Worm (Caenorhabditis elegans): ENCODE data around the gene Y67D2.2.

Y67D2.2 gene

ce11 chrIII:1619442-1619841 is 60.8 kb downstream of the Y67D2.2 start, which contains the start of gene hsp-60:
hsp-60 (plus strand) TSS chrIII:1619742.
- TF ChIP-seq unc-55 (GFP tag; optimal IDR thresholded peaks at IDR 0.05) (no peak), nhr-129 (tag; optimal IDR thresholded peaks at IDR 0.05) (no peak), nhr-6 (tag; optimal IDR thresholded peaks at IDR 0.05) (no peak), crh-2 (tag; optimal IDR thresholded peaks at IDR 0.05) (no peak), mbf-1 (tag; optimal IDR thresholded peaks at IDR 0.05) (no peak), skn-1 (tag; optimal IDR thresholded peaks at IDR 0.05) (no peak), egl-27 (tag; optimal IDR thresholded peaks at IDR 0.05) (no peak), alr-1 (tag; optimal IDR thresholded peaks at IDR 0.05) (no peak), nhr-21 (tag; optimal IDR thresholded peaks at IDR 0.05) (no peak), nhr-10 (tag; optimal IDR thresholded peaks at IDR 0.05) (no peak), mab-5 (tag; optimal IDR thresholded peaks at IDR 0.05) (no peak), unc-62 (GFP tag; optimal IDR thresholded peaks at IDR 0.05) (no peak), lin-39 (tag; optimal IDR thresholded peaks at IDR 0.05) (no peak), nhr-237 (tag; optimal IDR thresholded peaks at IDR 0.05) (no peak)
